Worm (Caenorhabditis elegans) whole organism, L3 larva: ENCODE data around the gene ubc-20.

ENCODE experiments used
- R02D3.7 ChIP-seq: fragments of 150-350 bp; optimal IDR thresholded peaks from 2 replicates; lab custom pipeline; 2014; ENCODE audit warnings: missing biosample characterization, missing genetic modification characterization
- ama-1 ChIP-seq: fragments of 150-350 bp; optimal IDR thresholded peaks from 2 replicates; lab custom pipeline; 2018
- elt-2 ChIP-seq: sonication (generic microtip); optimal IDR thresholded peaks from 2 replicates; lab custom pipeline; 2016; ENCODE audit warnings: missing genetic modification reagents, mild to moderate bottlenecking, missing genetic modification characterization, missing compliant biosample characterization
- nfya-1 ChIP-seq: sonication (generic microtip); optimal IDR thresholded peaks from 2 replicates; lab custom pipeline; 2017; ENCODE audit warnings: missing genetic modification characterization, mild to moderate bottlenecking, missing compliant biosample characterization, antibody characterized with exemption, moderate library complexity; ENCODE audit not compliant: insufficient read depth
- nhr-12 ChIP-seq: fragments of 150-350 bp; optimal IDR thresholded peaks from 2 replicates; lab custom pipeline; 2014; ENCODE audit warnings: missing biosample characterization, missing genetic modification characterization

- TF ChIP-seq R02D3.7 (tag; lab: Kevin White, UChicago) = no peak
- no peak for TF ChIP-seq ama-1 (lab: Kevin White, UChicago)
- no peak for TF ChIP-seq nfya-1 (tag; lab: Kevin White, UChicago)
- TF ChIP-seq elt-2 = no peak
- TF ChIP-seq nhr-12 (tag; lab: Kevin White, UChicago) = no peak
Observed at ce11 chrIII:189280-189679, 642 bp downstream of the ubc-20 start.
